Worm (Caenorhabditis elegans): ENCODE measurements around the gene F54D11.4.

DNA sequence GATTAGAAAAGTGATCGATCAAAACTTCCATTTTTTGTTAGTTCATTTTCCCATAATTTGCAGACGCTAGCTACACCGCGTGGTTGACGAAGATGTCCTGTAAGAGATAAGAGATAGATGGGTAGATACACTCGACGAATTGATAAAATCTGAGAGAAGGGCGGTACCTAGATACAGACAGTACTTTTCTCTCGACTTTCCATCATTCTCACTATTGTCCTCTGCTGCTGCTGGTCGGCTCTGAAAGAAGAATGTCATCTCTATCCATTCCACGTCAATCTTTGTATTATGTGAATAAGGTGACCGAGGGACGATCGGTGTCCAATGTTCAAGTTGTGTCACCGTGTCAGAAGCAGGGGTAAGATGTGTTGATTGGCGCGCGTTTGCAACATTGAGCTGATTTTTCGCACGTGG, 12.6 kb downstream of the F54D11.4 start, which contains the start of gene pmt-2:
- TF ChIP-seq D2030.7 (GFP tag; IDR thresholded peaks at IDR 0.05): no peak
- TF ChIP-seq ztf-25 (GFP tag; IDR thresholded peaks at IDR 0.05): no peak
- TF ChIP-seq ceh-100 (GFP tag; IDR thresholded peaks at IDR 0.05): no peak
- no peak for TF ChIP-seq unc-130 (GFP tag; optimal IDR thresholded peaks at IDR 0.05)
- no peak for TF ChIP-seq hmg-1.2 (GFP tag; IDR thresholded peaks at IDR 0.05)
- TF ChIP-seq B0261.1 (tag; optimal IDR thresholded peaks at IDR 0.05): no peak
- TF ChIP-seq attf-3 (GFP tag; conservative IDR thresholded peaks at IDR 0.05): no peak
- TF ChIP-seq ztf-22 (GFP tag; optimal IDR thresholded peaks at IDR 0.05): no peak
- TF ChIP-seq unc-62 (GFP tag; optimal IDR thresholded peaks at IDR 0.05): no peak

All from whole organism, young adult.